Fruit fly (Drosophila melanogaster) whole organism, prepupa: ENCODE measurements around the gene cerv.
A peak's percentile ranks its signal among the peaks of the same experiment; 100 is the strongest.

ENCODE experiments used
- Blimp-1 ChIP-seq: fragments of 200-800 bp; sonication (Bioruptor generic); optimal IDR thresholded peaks from 3 replicates; lab custom pipeline; 2017; ENCODE audit warnings: missing biosample characterization, missing genetic modification characterization, mild to moderate bottlenecking, moderate library complexity, missing genetic modification reagents
- CG10631 ChIP-seq: fragments of 200-800 bp; sonication (Bioruptor generic); optimal IDR thresholded peaks from 2 replicates; lab custom pipeline; 2016; ENCODE audit warnings: missing biosample characterization, missing genetic modification characterization
- CG10669 ChIP-seq: fragments of 200-800 bp; sonication (Bioruptor generic); optimal IDR thresholded peaks from 3 replicates; lab custom pipeline; 2018; ENCODE audit warnings: missing biosample characterization, mild to moderate bottlenecking, missing genetic modification characterization, moderate library complexity
- CG11294 ChIP-seq: fragments of 200-800 bp; sonication (Bioruptor generic); IDR thresholded peaks from 2 replicates; pipeline ENCODE4 v1.3.6; 2022; ENCODE audit warnings: missing biosample characterization, missing genetic modification characterization
- CG11762 ChIP-seq: fragments of 200-800 bp; sonication (Bioruptor generic); optimal IDR thresholded peaks from 3 replicates; lab custom pipeline; 2016; ENCODE audit warnings: missing biosample characterization, missing genetic modification characterization; ENCODE audit not compliant: insufficient read depth
- CG11902 ChIP-seq: fragments of 200-800 bp; sonication (Bioruptor generic); optimal IDR thresholded peaks from 3 replicates; lab custom pipeline; 2016; ENCODE audit warnings: missing biosample characterization, missing genetic modification characterization
- CG1621 ChIP-seq: fragments of 200-800 bp; sonication (Bioruptor generic); optimal IDR thresholded peaks from 3 replicates; lab custom pipeline; 2018; ENCODE audit warnings: missing biosample characterization, mild to moderate bottlenecking, missing genetic modification characterization
- CG3032 ChIP-seq: fragments of 200-800 bp; optimal IDR thresholded peaks from 2 replicates; lab custom pipeline; 2019; ENCODE audit warnings: missing biosample characterization, mild to moderate bottlenecking, missing genetic modification characterization, moderate library complexity
- CG32006 ChIP-seq: fragments of 200-800 bp; sonication (Bioruptor generic); optimal IDR thresholded peaks from 3 replicates; lab custom pipeline; 2017; ENCODE audit warnings: missing biosample characterization, mild to moderate bottlenecking, missing genetic modification characterization
- CG34406 ChIP-seq: fragments of 200-800 bp; sonication (Bioruptor generic); optimal IDR thresholded peaks from 3 replicates; lab custom pipeline; 2016; ENCODE audit warnings: missing biosample characterization, missing genetic modification characterization
- CG4318 ChIP-seq: fragments of 200-800 bp; sonication (Bioruptor generic); optimal IDR thresholded peaks from 3 replicates; lab custom pipeline; 2017; ENCODE audit warnings: missing biosample characterization, mild to moderate bottlenecking, missing genetic modification characterization
- CG6163 ChIP-seq: fragments of 200-800 bp; sonication (Bioruptor generic); IDR thresholded peaks from 3 replicates; pipeline ENCODE4 v1.3.6; 2022; ENCODE audit warnings: missing biosample characterization, missing genetic modification characterization
- CG6792 ChIP-seq: fragments of 200-800 bp; sonication (Bioruptor generic); optimal IDR thresholded peaks from 3 replicates; lab custom pipeline; 2016; ENCODE audit warnings: missing biosample characterization, missing genetic modification characterization
- CG6808 ChIP-seq: fragments of 200-800 bp; sonication (Bioruptor generic); optimal IDR thresholded peaks from 3 replicates; lab custom pipeline; 2017; ENCODE audit warnings: missing biosample characterization, missing genetic modification characterization, mild to moderate bottlenecking, moderate library complexity, missing genetic modification reagents
- CG6854 ChIP-seq: fragments of 200-800 bp; sonication (Bioruptor generic); optimal IDR thresholded peaks from 2 replicates; lab custom pipeline; 2017; ENCODE audit warnings: missing biosample characterization, mild to moderate bottlenecking, missing genetic modification characterization
- CG7368 ChIP-seq: fragments of 200-800 bp; sonication (Bioruptor generic); optimal IDR thresholded peaks from 3 replicates; lab custom pipeline; 2016; ENCODE audit warnings: missing biosample characterization, missing genetic modification characterization
- CG8119 ChIP-seq: fragments of 200-800 bp; sonication (Bioruptor generic); IDR thresholded peaks from 3 replicates; pipeline ENCODE4 v1.3.6; 2022; ENCODE audit warnings: missing biosample characterization, missing genetic modification characterization
- CG8319 ChIP-seq: fragments of 200-800 bp; sonication (Bioruptor generic); optimal IDR thresholded peaks from 3 replicates; lab custom pipeline; 2016; ENCODE audit warnings: missing biosample characterization, missing genetic modification characterization
- CG9139 ChIP-seq: fragments of 200-800 bp; sonication (Bioruptor generic); optimal IDR thresholded peaks from 3 replicates; lab custom pipeline; 2017; ENCODE audit warnings: missing biosample characterization, mild to moderate bottlenecking, missing genetic modification characterization
- Eip75B ChIP-seq: fragments of 200-800 bp; sonication (Bioruptor generic); optimal IDR thresholded peaks from 3 replicates; lab custom pipeline; 2016; ENCODE audit warnings: missing biosample characterization, missing genetic modification characterization
- Eip78C ChIP-seq: fragments of 200-800 bp; sonication (Bioruptor generic); peaks from one replicate; lab custom pipeline; 2016; ENCODE audit warnings: missing biosample characterization, missing genetic modification characterization
- Eip93F ChIP-seq: fragments of 200-800 bp; sonication (Bioruptor generic); optimal IDR thresholded peaks from 2 replicates; lab custom pipeline; 2016; ENCODE audit warnings: missing biosample characterization, mild to moderate bottlenecking, missing genetic modification characterization
- Ets21C ChIP-seq: fragments of 200-800 bp; sonication (Bioruptor generic); optimal IDR thresholded peaks from 3 replicates; lab custom pipeline; 2016; ENCODE audit warnings: missing biosample characterization, missing genetic modification characterization
- Ets96B ChIP-seq: fragments of 200-800 bp; optimal IDR thresholded peaks from 2 replicates; lab custom pipeline; 2019; ENCODE audit warnings: missing biosample characterization, mild to moderate bottlenecking, missing genetic modification characterization, moderate library complexity
- Gug ChIP-seq: fragments of 200-800 bp; sonication (Bioruptor generic); IDR thresholded peaks from 2 replicates; pipeline ENCODE4 v1.3.6; 2022; ENCODE audit warnings: missing biosample characterization, missing genetic modification characterization
- Hr38 ChIP-seq: sonication (Bioruptor generic); optimal IDR thresholded peaks from 2 replicates; lab custom pipeline; 2016; ENCODE audit warnings: missing biosample characterization, missing genetic modification characterization
- Hr39 ChIP-seq: fragments of 200-800 bp; sonication (Bioruptor generic); optimal IDR thresholded peaks from 2 replicates; lab custom pipeline; 2016; ENCODE audit warnings: missing biosample characterization, missing genetic modification characterization
- Hr4 ChIP-seq: fragments of 200-800 bp; sonication (Bioruptor generic); optimal IDR thresholded peaks from 3 replicates; lab custom pipeline; 2016; ENCODE audit warnings: missing biosample characterization, missing genetic modification characterization
- Lpt ChIP-seq: fragments of 200-800 bp; sonication (Bioruptor generic); optimal IDR thresholded peaks from 3 replicates; lab custom pipeline; 2016; ENCODE audit warnings: missing biosample characterization, missing genetic modification characterization
- OdsH ChIP-seq: fragments of 200-800 bp; sonication (Bioruptor generic); optimal IDR thresholded peaks from 3 replicates; lab custom pipeline; 2016; ENCODE audit warnings: missing biosample characterization, missing genetic modification characterization
- Smox ChIP-seq: fragments of 200-800 bp; sonication (Bioruptor generic); optimal IDR thresholded peaks from 3 replicates; lab custom pipeline; 2016; ENCODE audit warnings: missing biosample characterization, missing genetic modification characterization
- Sox102F ChIP-seq: fragments of 200-800 bp; sonication (Bioruptor generic); optimal IDR thresholded peaks from 2 replicates; lab custom pipeline; 2016; ENCODE audit warnings: missing biosample characterization, mild to moderate bottlenecking, missing genetic modification characterization
- Sox14 ChIP-seq: fragments of 200-800 bp; sonication (Bioruptor generic); optimal IDR thresholded peaks from 3 replicates; lab custom pipeline; 2016; ENCODE audit warnings: missing biosample characterization, missing genetic modification characterization
- Sox15 ChIP-seq: fragments of 200-800 bp; sonication (Bioruptor generic); optimal IDR thresholded peaks from 3 replicates; lab custom pipeline; 2016; ENCODE audit warnings: missing biosample characterization, missing genetic modification characterization
- achi ChIP-seq: fragments of 200-800 bp; sonication (Bioruptor generic); optimal IDR thresholded peaks from 3 replicates; lab custom pipeline; 2016; ENCODE audit warnings: missing biosample characterization, missing genetic modification characterization
- acj6 ChIP-seq: fragments of 200-800 bp; sonication (Bioruptor generic); optimal IDR thresholded peaks from 3 replicates; lab custom pipeline; 2016; ENCODE audit warnings: missing biosample characterization, missing genetic modification characterization
- cyc ChIP-seq: fragments of 200-800 bp; sonication (Bioruptor generic); optimal IDR thresholded peaks from 3 replicates; lab custom pipeline; 2016; ENCODE audit warnings: missing biosample characterization, missing genetic modification characterization
- eg ChIP-seq: fragments of 200-800 bp; sonication (Bioruptor generic); IDR thresholded peaks from 3 replicates; pipeline ENCODE4 v1.3.6; 2022; ENCODE audit warnings: missing biosample characterization, missing genetic modification characterization
- esn ChIP-seq: fragments of 200-800 bp; sonication (Bioruptor generic); optimal IDR thresholded peaks from 2 replicates; lab custom pipeline; 2016; ENCODE audit warnings: missing biosample characterization, mild to moderate bottlenecking, missing genetic modification characterization, moderate library complexity
- fd59A ChIP-seq: fragments of 200-800 bp; sonication (Bioruptor generic); optimal IDR thresholded peaks from 2 replicates; lab custom pipeline; 2017; ENCODE audit warnings: missing biosample characterization, mild to moderate bottlenecking, missing genetic modification characterization, missing genetic modification reagents
- fd85E ChIP-seq: fragments of 200-800 bp; sonication (Bioruptor generic); optimal IDR thresholded peaks from 3 replicates; lab custom pipeline; 2016; ENCODE audit warnings: missing biosample characterization, missing genetic modification characterization
- lz ChIP-seq: fragments of 200-800 bp; sonication (Bioruptor generic); optimal IDR thresholded peaks from 3 replicates; lab custom pipeline; 2016; ENCODE audit warnings: missing biosample characterization, missing genetic modification characterization
- net ChIP-seq: fragments of 200-800 bp; sonication (Bioruptor generic); optimal IDR thresholded peaks from 3 replicates; lab custom pipeline; 2016; ENCODE audit warnings: missing biosample characterization, missing genetic modification characterization
- pdm3 ChIP-seq: fragments of 200-800 bp; sonication (Bioruptor generic); optimal IDR thresholded peaks from 3 replicates; lab custom pipeline; 2016; ENCODE audit warnings: missing biosample characterization, missing genetic modification characterization
- salr ChIP-seq, 2 experiments: fragments of 200-800 bp; sonication (Bioruptor generic); optimal IDR thresholded peaks; 3 replicates each; lab custom pipeline; 2016 to 2018; ENCODE audit warnings: missing biosample characterization in 2 of 2, missing genetic modification characterization in 2 of 2, mild to moderate bottlenecking in 1 of 2
- spab ChIP-seq: fragments of 200-800 bp; sonication (Bioruptor generic); optimal IDR thresholded peaks from 2 replicates; lab custom pipeline; 2017; ENCODE audit warnings: missing biosample characterization, mild to moderate bottlenecking, missing genetic modification characterization, missing genetic modification reagents
- ss ChIP-seq, 2 experiments: fragments of 200-800 bp; sonication (Bioruptor generic); optimal IDR thresholded peaks; 2 replicates in 1 of 2; 3 replicates in 1 of 2; lab custom pipeline; 2017 to 2018; ENCODE audit warnings: mild to moderate bottlenecking in 2 of 2, missing biosample characterization in 2 of 2, missing genetic modification characterization in 2 of 2, moderate library complexity in 1 of 2
- topi ChIP-seq: fragments of 200-800 bp; sonication (Bioruptor generic); optimal IDR thresholded peaks from 3 replicates; lab custom pipeline; 2016; ENCODE audit warnings: missing biosample characterization, missing genetic modification characterization
- vri ChIP-seq: fragments of 200-800 bp; sonication (Bioruptor generic); optimal IDR thresholded peaks from 3 replicates; lab custom pipeline; 2016; ENCODE audit warnings: missing biosample characterization, mild to moderate bottlenecking, missing genetic modification characterization

cerv gene

DNA sequence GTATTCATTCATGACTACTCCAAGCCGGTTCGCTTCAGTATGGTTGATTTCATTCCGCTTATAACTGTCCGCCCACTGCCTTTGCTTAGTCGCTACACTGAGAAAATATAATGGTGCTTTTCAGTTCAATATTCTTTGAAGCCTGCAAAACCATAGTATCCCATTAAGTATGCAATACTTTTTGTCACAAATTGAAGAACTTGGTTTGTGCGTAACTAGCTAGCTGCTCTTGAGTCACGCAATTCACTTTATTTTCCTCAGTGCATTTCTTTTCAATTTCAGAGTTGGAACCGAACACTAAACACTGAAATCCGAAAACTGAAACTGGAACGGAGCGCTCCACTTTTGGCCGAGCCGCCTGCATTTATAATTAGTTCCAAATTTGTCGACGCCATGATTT is 21.7 kb upstream of the cerv start (continued):
- no peak; the same call in 1 of the 2 replicates for TF ChIP-seq Gug (GFP tag; lab: Robert Waterston, UW)
- no peak for TF ChIP-seq vri (GFP tag; lab: Kevin White, UChicago)
- peak; percentile 14 for TF ChIP-seq CG8319 (GFP tag; lab: Kevin White, UChicago)
- no peak for TF ChIP-seq CG11294 (GFP tag; lab: Robert Waterston, UW)
- TF ChIP-seq, all 60 proteins: peak for 24

dm6 chrX:15594230-15594857 is 16.4 kb upstream of the cerv start:
- TF ChIP-seq Sox14 (GFP tag; lab: Kevin White, UChicago) (no peak), Sox102F (no peak), OdsH (no peak), CG6808 (GFP tag; lab: Kevin White, UChicago) (no peak), vri (GFP tag; lab: Kevin White, UChicago) (no peak), esn (GFP tag; lab: Kevin White, UChicago) (no peak), pdm3 (no peak), lz (GFP tag; lab: Kevin White, UChicago) (peak; percentile 19), CG11762 (GFP tag; lab: Kevin White, UChicago) (no peak), CG9139 (GFP tag; lab: Kevin White, UChicago) (no peak), CG34406 (GFP tag; lab: Kevin White, UChicago) (no peak), CG32006 (GFP tag; lab: Kevin White, UChicago) (no peak), CG6792 (GFP tag; lab: Kevin White, UChicago) (no peak), Ets96B (tag; lab: Kevin White, UChicago) (no peak), acj6 (no peak), CG4318 (GFP tag; lab: Kevin White, UChicago) (no peak), Eip75B (GFP tag; lab: Kevin White, UChicago) (no peak), Smox (GFP tag; lab: Kevin White, UChicago) (peak; percentile 13), salr (GFP tag; optimal IDR thresholded peaks at IDR 0.05; lab: Kevin White, UChicago) (no peak), achi (GFP tag; lab: Kevin White, UChicago) (no peak), Blimp-1 (GFP tag; lab: Kevin White, UChicago) (no peak), spab (GFP tag; lab: Kevin White, UChicago) (no peak), eg (GFP tag; lab: Robert Waterston, UW) (no peak), CG11294 (GFP tag; lab: Robert Waterston, UW) (no peak), Eip78C (GFP tag; lab: Kevin White, UChicago) (peak; percentile 53), Hr39 (GFP tag; lab: Kevin White, UChicago) (peak; percentile 55), Lpt (no peak), fd85E (GFP tag; lab: Kevin White, UChicago) (no peak), CG11902 (GFP tag; lab: Kevin White, UChicago) (no peak), CG6854 (no peak), Gug (GFP tag; lab: Robert Waterston, UW) (no peak), Hr38 (GFP tag; lab: Kevin White, UChicago) (no peak), Ets21C (GFP tag; lab: Kevin White, UChicago) (no peak), CG10669 (no peak), Sox15 (GFP tag; lab: Kevin White, UChicago) (no peak), Hr4 (GFP tag; lab: Kevin White, UChicago) (no peak), CG8119 (GFP tag; lab: Robert Waterston, UW) (no peak), cyc (GFP tag; lab: Kevin White, UChicago) (peak; percentile 41), Eip93F (GFP tag; lab: Kevin White, UChicago) (no peak), ss (GFP tag; optimal IDR thresholded peaks at IDR 0.05; lab: Kevin White, UChicago) (peak in 1 of 2 experiments; percentile 6), CG10631 (GFP tag; lab: Kevin White, UChicago) (no peak), CG8319 (GFP tag; lab: Kevin White, UChicago) (no peak), topi (GFP tag; lab: Kevin White, UChicago) (no peak), net (GFP tag; lab: Kevin White, UChicago) (no peak), CG6163 (0 out of 3 replicates have a peak, but pooled peaks have one; percentile 12), fd59A (GFP tag; lab: Kevin White, UChicago) (no peak), CG3032 (tag; lab: Kevin White, UChicago) (no peak), CG7368 (no peak), CG1621 (no peak)
